Fruit fly (Drosophila melanogaster) whole organism, embryonic: ENCODE results near the gene CG33784.
A peak's percentile ranks its signal among the peaks of the same experiment; 100 is the strongest.

Source experiments
- Abd-B ChIP-seq: fragments of 200-800 bp; sonication (Bioruptor generic); optimal IDR thresholded peaks from 2 replicates; lab custom pipeline; 2018; ENCODE audit warnings: missing biosample characterization, mild to moderate bottlenecking, missing genetic modification characterization, moderate library complexity
- CG11504 ChIP-seq: fragments of 200-800 bp; sonication (Bioruptor generic); optimal IDR thresholded peaks from 3 replicates; lab custom pipeline; 2019; ENCODE audit warnings: missing biosample characterization, mild to moderate bottlenecking, missing genetic modification characterization, moderate library complexity
- CG12659 ChIP-seq: fragments of 200-800 bp; sonication (Bioruptor generic); optimal IDR thresholded peaks from 3 replicates; lab custom pipeline; 2017; ENCODE audit warnings: mild to moderate bottlenecking, missing biosample characterization, missing genetic modification reagents, missing genetic modification characterization
- CG14014 ChIP-seq: fragments of 200-800 bp; sonication (Bioruptor generic); IDR thresholded peaks from 2 replicates; pipeline ENCODE4 v1.3.6; 2022; ENCODE audit warnings: missing biosample characterization, missing genetic modification characterization
- CG14710 ChIP-seq: fragments of 200-800 bp; sonication (Bioruptor generic); optimal IDR thresholded peaks from 3 replicates; lab custom pipeline; 2019; ENCODE audit warnings: missing biosample characterization, mild to moderate bottlenecking, missing genetic modification characterization, moderate library complexity
- CG16813 ChIP-seq: fragments of 200-800 bp; sonication (Bioruptor generic); IDR thresholded peaks from 3 replicates; pipeline ENCODE4 v1.3.6; 2022; ENCODE audit warnings: missing biosample characterization, missing genetic modification characterization; ENCODE audit not compliant: partially characterized antibody
- CG2120 ChIP-seq: fragments of 200-800 bp; sonication (Bioruptor generic); optimal IDR thresholded peaks from 3 replicates; lab custom pipeline; 2016; ENCODE audit warnings: missing biosample characterization, missing genetic modification characterization
- CG2678 ChIP-seq: fragments of 200-800 bp; sonication (Bioruptor generic); optimal IDR thresholded peaks from 3 replicates; lab custom pipeline; 2019; ENCODE audit warnings: missing biosample characterization, mild to moderate bottlenecking, missing genetic modification characterization, moderate library complexity
- CG30020 ChIP-seq: fragments of 200-800 bp; optimal IDR thresholded peaks from 2 replicates; lab custom pipeline; 2019; ENCODE audit warnings: missing biosample characterization, mild to moderate bottlenecking, missing genetic modification characterization, moderate library complexity
- CG34224 ChIP-seq: fragments of 200-800 bp; sonication (Bioruptor generic); IDR thresholded peaks from 3 replicates; pipeline ENCODE4 v1.3.6; 2022; ENCODE audit warnings: missing biosample characterization, missing genetic modification characterization; ENCODE audit not compliant: partially characterized antibody
- CG4328 ChIP-seq: fragments of 200-800 bp; sonication (Bioruptor generic); optimal IDR thresholded peaks from 3 replicates; lab custom pipeline; 2017; ENCODE audit warnings: missing biosample characterization, missing genetic modification reagents, missing genetic modification characterization
- CG43689 ChIP-seq: fragments of 200-800 bp; sonication (Bioruptor generic); IDR thresholded peaks from 2 replicates; pipeline ENCODE4 v1.3.6; 2022; ENCODE audit warnings: missing biosample characterization, missing genetic modification characterization
- CG6854 ChIP-seq: fragments of 200-800 bp; sonication (Bioruptor generic); optimal IDR thresholded peaks from 3 replicates; lab custom pipeline; 2017; ENCODE audit warnings: missing biosample characterization, mild to moderate bottlenecking, missing genetic modification characterization
- CG7839 ChIP-seq: fragments of 200-800 bp; sonication (Bioruptor generic); optimal IDR thresholded peaks from 3 replicates; lab custom pipeline; 2018; ENCODE audit warnings: missing biosample characterization, mild to moderate bottlenecking, missing genetic modification characterization, moderate library complexity
- CG8388 ChIP-seq: fragments of 200-800 bp; sonication (Bioruptor generic); optimal IDR thresholded peaks from 2 replicates; lab custom pipeline; 2019; ENCODE audit warnings: missing biosample characterization, mild to moderate bottlenecking, missing genetic modification characterization, moderate library complexity
- CG8924 ChIP-seq: fragments of 200-800 bp; optimal IDR thresholded peaks from 3 replicates; lab custom pipeline; 2019; ENCODE audit warnings: missing biosample characterization, mild to moderate bottlenecking, missing genetic modification characterization, moderate library complexity
- CG9437 ChIP-seq: fragments of 200-800 bp; sonication (Bioruptor generic); optimal IDR thresholded peaks from 2 replicates; lab custom pipeline; 2018; ENCODE audit warnings: missing biosample characterization, mild to moderate bottlenecking, missing genetic modification characterization
- CoRest ChIP-seq: fragments of 200-800 bp; sonication (Bioruptor generic); optimal IDR thresholded peaks from 3 replicates; lab custom pipeline; 2018; ENCODE audit warnings: missing biosample characterization, mild to moderate bottlenecking, missing genetic modification characterization, moderate library complexity
- D19A ChIP-seq: fragments of 200-800 bp; optimal IDR thresholded peaks from 3 replicates; lab custom pipeline; 2019; ENCODE audit warnings: missing biosample characterization, mild to moderate bottlenecking, missing genetic modification characterization, moderate library complexity
- Eip74EF ChIP-seq, 2 experiments: fragments of 200-800 bp in 1 of 2; fragments of >200 bp in 1 of 2; sonication (Bioruptor generic) in 1 of 2; optimal IDR thresholded peaks; 2 replicates each; lab custom pipeline; 2017 to 2019; ENCODE audit warnings: missing biosample characterization in 2 of 2, missing genetic modification characterization in 2 of 2, mild to moderate bottlenecking in 1 of 2, moderate library complexity in 1 of 2
- Fer3 ChIP-seq: fragments of 200-800 bp; sonication (Bioruptor generic); optimal IDR thresholded peaks from 2 replicates; lab custom pipeline; 2018; ENCODE audit warnings: missing biosample characterization, mild to moderate bottlenecking, missing genetic modification characterization, moderate library complexity
- H15 ChIP-seq: fragments of 200-800 bp; sonication (Bioruptor generic); IDR thresholded peaks from 3 replicates; pipeline ENCODE4 v1.3.6; 2022; ENCODE audit warnings: missing biosample characterization, missing genetic modification characterization
- HLH3B ChIP-seq: fragments of 200-800 bp; sonication (Bioruptor generic); IDR thresholded peaks from 2 replicates; pipeline ENCODE4 v1.3.6; 2022; ENCODE audit warnings: missing biosample characterization, missing genetic modification characterization
- MBD-R2 ChIP-seq: fragments of 200-800 bp; sonication (Bioruptor generic); IDR thresholded peaks from 2 replicates; pipeline ENCODE4 v1.3.6; 2022; ENCODE audit warnings: missing biosample characterization, missing genetic modification characterization
- MESR4 ChIP-seq: fragments of 200-800 bp; sonication (Bioruptor generic); optimal IDR thresholded peaks from 2 replicates; lab custom pipeline; 2018; ENCODE audit warnings: missing biosample characterization, mild to moderate bottlenecking, missing genetic modification characterization, moderate library complexity
- Mad ChIP-seq: fragments of 200-800 bp; sonication (Bioruptor generic); optimal IDR thresholded peaks from 2 replicates; lab custom pipeline; 2016; ENCODE audit warnings: missing biosample characterization, missing genetic modification characterization
- Med ChIP-seq: fragments of 200-800 bp; sonication (Bioruptor generic); peaks from one replicate; lab custom pipeline; 2016; ENCODE audit warnings: missing biosample characterization, missing genetic modification characterization, mild to moderate bottlenecking, inconsistent platforms, moderate library complexity
- Oli ChIP-seq: fragments of 200-800 bp; sonication (Bioruptor generic); optimal IDR thresholded peaks from 2 replicates; lab custom pipeline; 2018; ENCODE audit warnings: missing biosample characterization, mild to moderate bottlenecking, missing genetic modification characterization, moderate library complexity
- Pdp1 ChIP-seq, 2 experiments: fragments of 200-800 bp; sonication (Bioruptor generic); optimal IDR thresholded peaks; 3 replicates each; lab custom pipeline; 2016; ENCODE audit warnings: missing biosample characterization in 2 of 2, missing genetic modification characterization in 2 of 2, mild to moderate bottlenecking in 1 of 2, moderate library complexity in 1 of 2
- Sry-δ ChIP-seq: fragments of 200-800 bp; sonication (Bioruptor generic); optimal IDR thresholded peaks from 2 replicates; lab custom pipeline; 2016; ENCODE audit warnings: missing biosample characterization, missing genetic modification characterization
- Trl ChIP-seq, 3 experiments: fragments of >200 bp in 2 of 3; fragments of 200-800 bp in 1 of 3; sonication (Bioruptor generic) in 1 of 3; optimal IDR thresholded peaks; 2 replicates in 1 of 3; 3 replicates in 2 of 3; lab custom pipeline; 2016 to 2017; ENCODE audit warnings: missing biosample characterization in 1 of 3, missing genetic modification characterization in 1 of 3
- Vsx1 ChIP-seq: fragments of 200-800 bp; sonication (Bioruptor generic); optimal IDR thresholded peaks from 2 replicates; lab custom pipeline; 2017; ENCODE audit warnings: missing biosample characterization, mild to moderate bottlenecking, missing genetic modification characterization, missing genetic modification reagents
- Xbp1 ChIP-seq: fragments of 200-800 bp; sonication (Bioruptor generic); optimal IDR thresholded peaks from 3 replicates; lab custom pipeline; 2016; ENCODE audit warnings: missing biosample characterization, mild to moderate bottlenecking, missing genetic modification characterization
- ato ChIP-seq: fragments of 200-800 bp; sonication (Bioruptor generic); IDR thresholded peaks from 2 replicates; pipeline ENCODE4 v1.3.6; 2022; ENCODE audit warnings: missing biosample characterization, missing genetic modification characterization; ENCODE audit not compliant: partially characterized antibody
- br ChIP-seq: fragments of >200 bp; optimal IDR thresholded peaks from 2 replicates; lab custom pipeline; 2017
- crol ChIP-seq: fragments of 200-800 bp; sonication (Bioruptor generic); IDR thresholded peaks from 2 replicates; pipeline ENCODE4 v1.3.6; 2022; ENCODE audit warnings: missing biosample characterization, missing genetic modification characterization
- dmrt11E ChIP-seq: fragments of 200-800 bp; sonication (Bioruptor generic); optimal IDR thresholded peaks from 3 replicates; lab custom pipeline; 2018; ENCODE audit warnings: missing biosample characterization, mild to moderate bottlenecking, missing genetic modification characterization, moderate library complexity
- hth ChIP-seq: fragments of >200 bp; optimal IDR thresholded peaks from 2 replicates; lab custom pipeline; 2017; ENCODE audit warnings: inconsistent platforms
- ind ChIP-seq: fragments of 200-800 bp; sonication (Bioruptor generic); optimal IDR thresholded peaks from 3 replicates; lab custom pipeline; 2016; ENCODE audit warnings: missing biosample characterization, missing genetic modification characterization
- lilli ChIP-seq: fragments of 200-800 bp; sonication (Bioruptor generic); optimal IDR thresholded peaks from 3 replicates; lab custom pipeline; 2016; ENCODE audit warnings: missing biosample characterization, missing genetic modification characterization
- maf-S ChIP-seq: fragments of 200-800 bp; sonication (Bioruptor generic); optimal IDR thresholded peaks from 2 replicates; lab custom pipeline; 2016; ENCODE audit warnings: missing biosample characterization, missing genetic modification characterization
- nerfin-2 ChIP-seq: fragments of 200-800 bp; sonication (Bioruptor generic); IDR thresholded peaks from 2 replicates; pipeline ENCODE4 v1.3.6; 2022; ENCODE audit warnings: missing biosample characterization, missing genetic modification characterization; ENCODE audit not compliant: partially characterized antibody
- p53 ChIP-seq: fragments of 200-800 bp; sonication (Bioruptor generic); optimal IDR thresholded peaks from 2 replicates; lab custom pipeline; 2016; ENCODE audit warnings: missing biosample characterization, missing genetic modification characterization
- phol ChIP-seq: fragments of 200-800 bp; sonication (Bioruptor generic); optimal IDR thresholded peaks from 3 replicates; lab custom pipeline; 2018; ENCODE audit warnings: missing biosample characterization, mild to moderate bottlenecking, missing genetic modification characterization, moderate library complexity
- sug ChIP-seq: fragments of 200-800 bp; optimal IDR thresholded peaks from 2 replicates; lab custom pipeline; 2019; ENCODE audit warnings: missing biosample characterization, mild to moderate bottlenecking, missing genetic modification characterization, moderate library complexity
- unc-4 ChIP-seq: fragments of 200-800 bp; sonication (Bioruptor generic); IDR thresholded peaks from 2 replicates; pipeline ENCODE4 v1.3.6; 2022; ENCODE audit warnings: missing biosample characterization, missing genetic modification characterization; ENCODE audit not compliant: partially characterized antibody

The CG33784 gene

dm6 chr3R:10048775-10048841, 19.1 kb upstream of the CG33784 start, which contains the start of gene CG12811:
CG12811 (minus strand) TSS chr3R:10048797.
- TF ChIP-seq Trl (optimal IDR thresholded peaks at IDR 0.05; lab: Kevin White, UChicago), result peak in 1 of 2 experiments; percentile 43
- no peak for TF ChIP-seq Trl (GFP tag; optimal IDR thresholded peaks at IDR 0.05; lab: Kevin White, UChicago)
- no peak for TF ChIP-seq Abd-B (GFP tag; lab: Kevin White, UChicago)

dm6 chr3R:10048842-10049527, 18.7 kb upstream of the CG33784 start, which contains the start of gene ohgt:
ohgt (plus strand) TSS chr3R:10049199.
- TF ChIP-seq crol (GFP tag; lab: Robert Waterston, UW) (peak; percentile 37; the same call in 1 of the 2 replicates), MESR4 (peak; percentile 81), Mad (GFP tag; lab: Kevin White, UChicago) (peak; percentile 32), Pdp1 (GFP tag; optimal IDR thresholded peaks at IDR 0.05; lab: Kevin White, UChicago) (peak in 1 of 2 experiments; percentile 26), CG2678 (tag; lab: Kevin White, UChicago) (peak; percentile 45), CG16813 (GFP tag; lab: Robert Waterston, UW) (peak; percentile 49; the same call in 1 of the 3 replicates), MBD-R2 (GFP tag; lab: Robert Waterston, UW) (peak; percentile 20; the same call in 1 of the 2 replicates), Vsx1 (GFP tag; lab: Kevin White, UChicago) (peak; percentile 38), Xbp1 (GFP tag; lab: Kevin White, UChicago) (peak; percentile 4), CG30020 (peak; percentile 41), dmrt11E (tag; lab: Kevin White, UChicago) (peak; percentile 35), Sry-δ (GFP tag; lab: Kevin White, UChicago) (peak; percentile 78), maf-S (GFP tag; lab: Kevin White, UChicago) (no peak), CoRest (peak; percentile 47), CG34224 (GFP tag; lab: Robert Waterston, UW) (peak; percentile 33; the same call in 2 of the 3 replicates), p53 (no peak), CG7839 (tag; lab: Kevin White, UChicago) (peak; percentile 28), H15 (no peak), CG14014 (GFP tag; lab: Robert Waterston, UW) (peak; percentile 42; the same call in 1 of the 2 replicates), D19A (tag; lab: Kevin White, UChicago) (peak; percentile 3), br (lab: Kevin White, UChicago) (no peak), CG11504 (tag; lab: Kevin White, UChicago) (peak; percentile 50), CG2120 (GFP tag; lab: Kevin White, UChicago) (peak; percentile 37), Eip74EF (GFP tag; optimal IDR thresholded peaks at IDR 0.05; lab: Kevin White, UChicago) (peak in 1 of 2 experiments; percentile 6), ind (GFP tag; lab: Kevin White, UChicago) (peak; percentile 12), hth (no peak), CG9437 (GFP tag; lab: Kevin White, UChicago) (no peak), Trl (optimal IDR thresholded peaks at IDR 0.05; lab: Kevin White, UChicago) (no peak), Trl (GFP tag; optimal IDR thresholded peaks at IDR 0.05; lab: Kevin White, UChicago) (peak; percentile 4), CG6854 (peak; percentile 35), Oli (tag; lab: Kevin White, UChicago) (no peak), ato (0 out of 2 replicates have a peak, but pooled peaks have one; percentile 41), Fer3 (no peak), CG8924 (tag; lab: Kevin White, UChicago) (peak; percentile 23), HLH3B (no peak), CG12659 (GFP tag; lab: Kevin White, UChicago) (peak; percentile 32), sug (tag; lab: Kevin White, UChicago) (peak; percentile 7), CG8388 (GFP tag; lab: Kevin White, UChicago) (no peak), phol (tag; lab: Kevin White, UChicago) (peak; percentile 50), Med (GFP tag; lab: Kevin White, UChicago) (peak; percentile 64), lilli (GFP tag; lab: Kevin White, UChicago) (peak; percentile 38), CG14710 (peak; percentile 67), unc-4 (GFP tag; lab: Robert Waterston, UW) (peak; percentile 44; the same call in 1 of the 2 replicates), nerfin-2 (GFP tag; lab: Robert Waterston, UW) (peak; percentile 44; the same call in 1 of the 2 replicates), CG4328 (GFP tag; lab: Kevin White, UChicago) (peak; percentile 35), CG43689 (GFP tag; lab: Robert Waterston, UW) (no peak)
